Fruit fly (Drosophila melanogaster) whole organism, embryonic: ENCODE data around the gene Spn28B.

Experiments used
- CG10274 ChIP-seq: fragments of 200-800 bp; sonication (Bioruptor generic); optimal IDR thresholded peaks from 3 replicates; lab custom pipeline; 2017; ENCODE audit warnings: missing biosample characterization, mild to moderate bottlenecking, missing genetic modification characterization
- ewg ChIP-seq: fragments of 200-800 bp; sonication (Bioruptor generic); optimal IDR thresholded peaks from 3 replicates; lab custom pipeline; 2017; ENCODE audit warnings: mild to moderate bottlenecking, missing biosample characterization, missing genetic modification reagents, missing genetic modification characterization

- no peak for TF ChIP-seq ewg (GFP tag; lab: Kevin White, UChicago)
- no peak for TF ChIP-seq CG10274 (GFP tag; lab: Kevin White, UChicago)
Measured at dm6 chr2L:7581624-7582023, at the start of gene Spn28B.
